Fruit fly (Drosophila melanogaster): Measurements from ENCODE around the gene Rga.

DNA sequence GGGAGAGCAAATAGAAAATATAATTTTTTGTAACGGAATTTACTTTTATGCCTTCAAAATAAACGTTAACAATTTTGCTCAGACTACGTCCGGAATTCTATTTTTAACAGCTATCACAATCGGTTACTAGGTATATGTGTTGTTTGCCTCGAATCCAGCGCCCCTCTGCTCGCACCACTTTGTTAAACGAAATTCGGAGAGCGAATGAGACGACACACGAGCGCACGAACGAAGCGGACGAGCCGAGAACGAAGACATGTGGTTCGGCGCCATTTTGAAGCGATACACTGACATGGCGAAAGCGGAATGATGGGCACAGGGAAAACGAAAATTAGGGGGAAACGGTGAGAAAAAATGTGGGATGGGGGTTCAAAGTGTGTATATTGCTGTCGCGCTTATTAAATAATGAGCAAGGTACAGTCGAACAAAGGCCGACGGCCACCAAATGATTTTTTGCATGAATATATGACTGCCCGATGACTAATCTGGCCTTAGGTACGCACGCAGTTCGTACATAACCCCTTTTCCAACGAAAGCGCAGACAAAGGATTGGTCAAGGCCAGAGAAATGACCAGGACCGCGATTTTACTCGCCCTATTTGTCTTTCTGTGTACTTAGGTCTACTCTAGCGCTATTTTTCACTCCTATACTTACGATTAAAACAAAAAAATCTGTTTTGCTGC lies 12.4 kb downstream of the Rga start:
- no peak for TF ChIP-seq pan (optimal IDR thresholded peaks at IDR 0.05)
- no peak for TF ChIP-seq psq (optimal IDR thresholded peaks at IDR 0.05)
- no peak for TF ChIP-seq usp (GFP tag; optimal IDR thresholded peaks at IDR 0.05)
- TF ChIP-seq CG8478 (optimal IDR thresholded peaks at IDR 0.05), result no peak
- no peak for TF ChIP-seq EcR (GFP tag; optimal IDR thresholded peaks at IDR 0.05)
- TF ChIP-seq Dll (optimal IDR thresholded peaks at IDR 0.05), result no peak

Measured in whole organism.